Fruit fly (Drosophila melanogaster) whole organism, embryonic: ENCODE results near the gene Fas1.

ENCODE experiments used
- Bteb2 ChIP-seq: fragments of 200-800 bp; sonication (Bioruptor generic); optimal IDR thresholded peaks from 2 replicates; lab custom pipeline; 2016; ENCODE audit warnings: missing biosample characterization, missing genetic modification characterization
- CG18619 ChIP-seq: fragments of 200-800 bp; sonication (Bioruptor generic); optimal IDR thresholded peaks from 3 replicates; lab custom pipeline; 2017; ENCODE audit warnings: missing biosample characterization, mild to moderate bottlenecking, missing genetic modification characterization
- CG4820 ChIP-seq: fragments of 200-800 bp; sonication (Bioruptor generic); optimal IDR thresholded peaks from 3 replicates; lab custom pipeline; 2016; ENCODE audit warnings: missing biosample characterization, missing genetic modification characterization
- CG7271 ChIP-seq: fragments of 200-800 bp; sonication (Bioruptor generic); optimal IDR thresholded peaks from 2 replicates; lab custom pipeline; 2018; ENCODE audit warnings: missing biosample characterization, mild to moderate bottlenecking, missing genetic modification characterization, moderate library complexity
- CG9727 ChIP-seq: fragments of 200-800 bp; sonication (Bioruptor generic); optimal IDR thresholded peaks from 3 replicates; lab custom pipeline; 2017; ENCODE audit warnings: missing biosample characterization, mild to moderate bottlenecking, missing genetic modification characterization
- gfzf ChIP-seq: fragments of 200-800 bp; sonication (Bioruptor generic); optimal IDR thresholded peaks from 2 replicates; lab custom pipeline; 2016; ENCODE audit warnings: missing biosample characterization, mild to moderate bottlenecking, missing genetic modification characterization, moderate library complexity
- lmd ChIP-seq: fragments of 200-800 bp; sonication (Bioruptor generic); IDR thresholded peaks from 2 replicates; pipeline ENCODE4 v1.3.6; 2022; ENCODE audit warnings: missing biosample characterization, missing genetic modification characterization
- pfk ChIP-seq: fragments of 200-800 bp; sonication (Bioruptor generic); optimal IDR thresholded peaks from 2 replicates; lab custom pipeline; 2018; ENCODE audit warnings: missing biosample characterization, mild to moderate bottlenecking, missing genetic modification characterization, moderate library complexity
- repo ChIP-seq: fragments of 200-800 bp; sonication (Bioruptor generic); optimal IDR thresholded peaks from 2 replicates; lab custom pipeline; 2016; ENCODE audit warnings: missing biosample characterization, missing genetic modification characterization

DNA sequence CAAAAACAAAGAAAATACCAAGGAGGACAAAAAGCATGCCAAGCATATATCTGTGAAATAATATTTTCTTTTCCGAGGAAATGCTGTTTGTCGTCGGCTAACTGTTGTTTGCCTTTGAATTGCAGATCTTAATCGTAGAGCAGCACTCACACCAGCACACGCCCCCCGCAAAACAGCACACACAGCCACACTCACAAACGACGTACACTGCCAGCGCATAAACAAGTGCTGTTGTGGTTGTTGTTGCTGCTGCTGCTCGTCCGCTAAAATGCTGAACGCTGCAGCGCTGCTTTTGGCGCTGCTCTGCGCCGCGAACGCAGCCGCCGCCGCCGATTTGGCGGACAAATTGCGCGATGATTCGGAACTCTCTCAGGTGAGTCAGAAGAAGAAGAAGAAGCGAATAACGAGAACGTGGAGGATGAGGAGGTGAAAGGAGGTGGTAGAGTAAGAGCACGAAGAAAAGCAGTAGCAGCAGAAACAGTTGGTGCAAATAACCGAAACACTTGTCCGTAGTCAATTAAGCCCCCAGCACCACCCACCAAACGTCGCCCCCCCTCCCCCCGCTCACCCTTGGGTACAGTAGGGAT is 899 bp downstream of the Fas1 start:
- no peak for TF ChIP-seq CG7271 (tag; lab: Kevin White, UChicago)
- TF ChIP-seq gfzf (GFP tag; lab: Kevin White, UChicago), result no peak
- no peak for TF ChIP-seq lmd (GFP tag; lab: Robert Waterston, UW)
- no peak for TF ChIP-seq CG18619 (GFP tag; lab: Kevin White, UChicago)
- TF ChIP-seq CG4820, result no peak
- TF ChIP-seq pfk (GFP tag; lab: Kevin White, UChicago), result no peak
- no peak for TF ChIP-seq CG9727
- TF ChIP-seq repo (GFP tag; lab: Kevin White, UChicago), result no peak
- no peak for TF ChIP-seq Bteb2 (GFP tag; lab: Kevin White, UChicago)
